Fruit fly (Drosophila melanogaster): ENCODE results near the gene loco.

The loco gene

DNA sequence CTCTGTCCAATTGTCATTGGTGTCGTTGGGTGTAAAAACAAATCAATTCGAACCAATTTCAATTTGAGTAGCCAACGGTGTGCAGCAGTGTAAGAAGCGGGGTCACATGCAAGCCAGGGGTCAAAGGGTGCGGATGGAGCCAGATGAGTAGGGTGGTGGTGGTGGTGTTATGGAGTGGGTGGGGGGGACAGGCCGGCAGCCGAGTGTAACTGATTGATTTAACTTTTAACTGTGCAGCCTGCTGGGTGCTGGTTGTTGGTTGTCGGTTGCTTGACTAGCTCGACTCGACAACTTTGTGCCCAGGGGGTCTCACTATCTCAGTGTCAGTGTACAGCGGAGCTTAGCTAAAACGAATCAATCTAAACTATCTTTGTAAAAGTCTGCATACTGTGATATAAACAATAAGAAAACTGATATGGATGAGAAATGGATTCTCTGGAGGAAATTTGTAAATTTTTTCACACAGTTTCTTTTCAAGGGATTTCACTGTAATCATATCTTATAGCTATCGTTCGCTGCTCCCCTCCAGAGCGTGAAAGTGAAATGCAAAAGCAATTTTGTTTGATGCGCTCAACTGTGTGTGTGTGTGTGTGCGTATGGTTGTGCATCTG lies 41.7 kb downstream of the loco start (continued):
- TF ChIP-seq scrt (GFP tag; optimal IDR thresholded peaks at IDR 0.05) (no peak), Meics (GFP tag; optimal IDR thresholded peaks at IDR 0.05) (peak; percentile 37), TFAM (GFP tag; optimal IDR thresholded peaks at IDR 0.05) (no peak), hbn (GFP tag; IDR thresholded peaks at IDR 0.05; ENCODE audit: partially characterized antibody) (no peak), aop (GFP tag; IDR thresholded peaks at IDR 0.05) (0 out of 2 replicates have a peak, but pooled peaks have one; percentile 5), CG9609 (GFP tag; optimal IDR thresholded peaks at IDR 0.05) (peak; percentile 23), nerfin-1 (tag; optimal IDR thresholded peaks at IDR 0.05) (no peak), Xrp1 (GFP tag; IDR thresholded peaks at IDR 0.05) (peak; percentile 88), B-H2 (GFP tag; optimal IDR thresholded peaks at IDR 0.05) (no peak), stc (GFP tag; IDR thresholded peaks at IDR 0.05) (peak; percentile 82), gro (GFP tag; optimal IDR thresholded peaks at IDR 0.05) (no peak), amos (GFP tag; IDR thresholded peaks at IDR 0.05; ENCODE audit: partially characterized antibody) (no peak), Oaz (GFP tag; IDR thresholded peaks at IDR 0.05) (no peak; the same call in 1 of the 2 replicates), CG3838 (GFP tag; optimal IDR thresholded peaks at IDR 0.05) (no peak), Abd-B (GFP tag; optimal IDR thresholded peaks at IDR 0.05) (no peak), CG9876 (GFP tag; optimal IDR thresholded peaks at IDR 0.05) (peak; percentile 31), CG15514 (GFP tag; optimal IDR thresholded peaks at IDR 0.05) (no peak), ATbp (GFP tag; optimal IDR thresholded peaks at IDR 0.05) (peak; percentile 87), E2f2 (GFP tag; IDR thresholded peaks at IDR 0.05) (peak; percentile 38; the same call in 1 of the 2 replicates), CG33213 (GFP tag; optimal IDR thresholded peaks at IDR 0.05) (peak; percentile 6), CG8944 (GFP tag; optimal IDR thresholded peaks at IDR 0.05) (peak; percentile 56), otp (GFP tag; IDR thresholded peaks at IDR 0.05) (peak; percentile 84), Ssrp (tag; optimal IDR thresholded peaks at IDR 0.05) (peak; percentile 69), br (optimal IDR thresholded peaks at IDR 0.05) (no peak), CG14860 (GFP tag; IDR thresholded peaks at IDR 0.05; ENCODE audit: partially characterized antibody) (no peak), hth (optimal IDR thresholded peaks at IDR 0.05) (no peak), ERR (GFP tag; optimal IDR thresholded peaks at IDR 0.05) (peak; percentile 0), CG12391 (tag; optimal IDR thresholded peaks at IDR 0.05) (peak; percentile 76), NfI (GFP tag; optimal IDR thresholded peaks at IDR 0.05) (peak; percentile 66), insv (GFP tag; optimal IDR thresholded peaks at IDR 0.05) (no peak), CG2889 (GFP tag; IDR thresholded peaks at IDR 0.05) (peak; percentile 52; the same call in 1 of the 3 replicates), sens-2 (GFP tag; IDR thresholded peaks at IDR 0.05) (peak; percentile 69), z (GFP tag; IDR thresholded peaks at IDR 0.05) (no peak)

dm6 chr3R:22596450-22596849 lies 42.7 kb downstream of the loco start:
- TF ChIP-seq CG32532 (GFP tag; IDR thresholded peaks at IDR 0.05) (no peak), BtbVII (GFP tag; optimal IDR thresholded peaks at IDR 0.05) (peak; percentile 59), grau (tag; optimal IDR thresholded peaks at IDR 0.05) (no peak), ap (GFP tag; IDR thresholded peaks at IDR 0.05) (no peak), CG14860 (GFP tag; IDR thresholded peaks at IDR 0.05; ENCODE audit: partially characterized antibody) (no peak), Gug (GFP tag; IDR thresholded peaks at IDR 0.05) (no peak), aop (GFP tag; IDR thresholded peaks at IDR 0.05) (no peak), Usf (GFP tag; optimal IDR thresholded peaks at IDR 0.05) (no peak), NFAT (GFP tag; IDR thresholded peaks at IDR 0.05) (no peak), CG3065 (GFP tag; optimal IDR thresholded peaks at IDR 0.05) (no peak), hkb (optimal IDR thresholded peaks at IDR 0.05) (no peak), hkb (GFP tag; IDR thresholded peaks at IDR 0.05) (peak; percentile 76), CG12104 (GFP tag; optimal IDR thresholded peaks at IDR 0.05) (no peak), seq (GFP tag; IDR thresholded peaks at IDR 0.05) (peak; percentile 85), CG33557 (GFP tag; optimal IDR thresholded peaks at IDR 0.05) (peak; percentile 56), Gsc (GFP tag; IDR thresholded peaks at IDR 0.05) (no peak), pnt (GFP tag; optimal IDR thresholded peaks at IDR 0.05) (peak; percentile 30), Blimp-1 (GFP tag; optimal IDR thresholded peaks at IDR 0.05) (peak; percentile 39), CG2116 (GFP tag; optimal IDR thresholded peaks at IDR 0.05) (peak; percentile 31), HLH54F (GFP tag; optimal IDR thresholded peaks at IDR 0.05) (no peak), sc (optimal IDR thresholded peaks at IDR 0.05) (no peak), sc (GFP tag; optimal IDR thresholded peaks at IDR 0.05) (peak; percentile 26)
